Worm (Caenorhabditis elegans): ENCODE data around the gene C38C3.3.

DNA sequence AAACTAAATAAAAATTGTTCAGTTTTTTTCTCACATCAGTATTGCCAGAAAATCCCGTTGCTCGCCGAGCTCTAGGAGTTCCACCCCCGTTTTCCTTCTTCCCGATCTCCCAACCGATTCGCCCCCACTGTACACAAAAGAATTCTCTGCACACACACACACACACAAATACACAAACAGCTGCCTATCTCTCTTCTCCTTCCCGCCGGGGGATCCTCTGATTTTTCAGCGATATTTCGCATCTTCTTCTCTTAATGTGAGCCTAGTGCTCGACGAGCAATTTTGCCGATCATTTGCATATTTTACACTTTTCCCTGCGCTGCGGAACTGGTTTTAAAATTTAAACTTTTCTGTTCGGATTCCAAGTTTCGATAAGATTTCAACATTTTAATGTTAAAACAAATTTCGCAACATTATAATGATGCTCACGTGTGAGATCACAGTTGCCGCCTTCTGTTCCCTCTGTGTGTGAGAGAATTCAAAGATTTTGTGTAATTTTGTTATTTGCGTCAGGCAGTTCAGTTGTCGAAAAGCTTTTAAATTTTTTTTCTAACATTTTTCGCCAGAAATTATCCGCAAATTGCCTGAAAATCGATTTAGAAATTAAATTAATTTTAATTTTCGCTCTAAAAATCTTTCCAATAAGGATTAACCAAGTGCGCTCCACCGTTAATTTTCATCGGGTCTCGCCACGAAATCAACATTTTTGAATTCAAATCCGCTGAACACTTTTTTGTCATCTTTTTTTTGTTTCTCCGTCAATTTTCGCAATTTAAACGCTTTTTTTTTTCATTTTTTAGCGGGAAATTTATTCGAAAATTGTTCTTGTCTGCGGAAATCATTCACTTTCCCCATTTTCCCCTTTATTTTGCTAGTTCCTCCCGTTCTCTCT lies 24.1 kb upstream of the C38C3.3 start:
- no peak for TF ChIP-seq pes-1 (GFP tag; IDR thresholded peaks at IDR 0.05)
- no peak for TF ChIP-seq tra-4 (tag; optimal IDR thresholded peaks at IDR 0.05)
- TF ChIP-seq tbx-37 (GFP tag; conservative IDR thresholded peaks at IDR 0.05), result no peak
- TF ChIP-seq ets-7 (tag; optimal IDR thresholded peaks at IDR 0.05), result no peak
- peak; percentile 6 for TF ChIP-seq ceh-36 (tag; optimal IDR thresholded peaks at IDR 0.05)
- no peak for TF ChIP-seq ama-1 (optimal IDR thresholded peaks at IDR 0.05)
- no peak for TF ChIP-seq scrt-1 (GFP tag; IDR thresholded peaks at IDR 0.05)
- no peak for TF ChIP-seq flt-1 (GFP tag; IDR thresholded peaks at IDR 0.05)
- no peak for TF ChIP-seq sea-1 (GFP tag; conservative IDR thresholded peaks at IDR 0.05)
- no peak for TF ChIP-seq hmbx-1 (tag; optimal IDR thresholded peaks at IDR 0.05)

Measured in whole organism, early embryonic.